Fruit fly (Drosophila melanogaster) whole organism, embryonic: ENCODE measurements around the gene IscU.

Experiments used
- Blimp-1 ChIP-seq: fragments of 200-800 bp; sonication (Bioruptor generic); optimal IDR thresholded peaks from 3 replicates; lab custom pipeline; 2018; ENCODE audit warnings: missing biosample characterization, missing genetic modification characterization, mild to moderate bottlenecking, moderate library complexity, missing genetic modification reagents
- CG10147 ChIP-seq: fragments of 200-800 bp; sonication (Bioruptor generic); optimal IDR thresholded peaks from 2 replicates; lab custom pipeline; 2019; ENCODE audit warnings: missing biosample characterization, mild to moderate bottlenecking, missing genetic modification characterization, moderate library complexity
- CG10431 ChIP-seq: fragments of 200-800 bp; sonication (Bioruptor generic); optimal IDR thresholded peaks from 3 replicates; lab custom pipeline; 2018; ENCODE audit warnings: missing biosample characterization, mild to moderate bottlenecking, missing genetic modification characterization
- CG11504 ChIP-seq: fragments of 200-800 bp; sonication (Bioruptor generic); optimal IDR thresholded peaks from 3 replicates; lab custom pipeline; 2019; ENCODE audit warnings: missing biosample characterization, mild to moderate bottlenecking, missing genetic modification characterization, moderate library complexity
- CG11695 ChIP-seq: fragments of 200-800 bp; sonication (Bioruptor generic); IDR thresholded peaks from 3 replicates; pipeline ENCODE4 v1.3.6; 2022; ENCODE audit warnings: missing biosample characterization, missing genetic modification characterization
- CG12769 ChIP-seq: fragments of 200-800 bp; sonication (Bioruptor generic); optimal IDR thresholded peaks from 2 replicates; lab custom pipeline; 2019; ENCODE audit warnings: missing biosample characterization, mild to moderate bottlenecking, missing genetic modification characterization, moderate library complexity
- CG16815 ChIP-seq: fragments of 200-800 bp; sonication (Bioruptor generic); optimal IDR thresholded peaks from 3 replicates; lab custom pipeline; 2017; ENCODE audit warnings: missing biosample characterization, mild to moderate bottlenecking, missing genetic modification characterization
- CG17186 ChIP-seq: fragments of 200-800 bp; sonication (Bioruptor generic); optimal IDR thresholded peaks from 3 replicates; lab custom pipeline; 2017; ENCODE audit warnings: missing biosample characterization, missing genetic modification reagents, missing genetic modification characterization
- CG17612 ChIP-seq: fragments of 200-800 bp; sonication (Bioruptor generic); IDR thresholded peaks from 2 replicates; pipeline ENCODE4 v1.3.6; 2022; ENCODE audit warnings: missing biosample characterization, missing genetic modification characterization
- CG18011 ChIP-seq: fragments of 200-800 bp; sonication (Bioruptor generic); optimal IDR thresholded peaks from 2 replicates; lab custom pipeline; 2017; ENCODE audit warnings: missing biosample characterization, missing genetic modification characterization, mild to moderate bottlenecking, moderate library complexity, missing genotype
- CG18599 ChIP-seq: fragments of 200-800 bp; sonication (Bioruptor generic); optimal IDR thresholded peaks from 3 replicates; lab custom pipeline; 2017; ENCODE audit warnings: missing biosample characterization, missing genetic modification characterization, mild to moderate bottlenecking, moderate library complexity, missing genetic modification reagents
- CG2712 ChIP-seq: fragments of 200-800 bp; optimal IDR thresholded peaks from 3 replicates; lab custom pipeline; 2019; ENCODE audit warnings: missing biosample characterization, mild to moderate bottlenecking, missing genetic modification characterization, moderate library complexity
- CG30403 ChIP-seq: fragments of 200-800 bp; sonication (Bioruptor generic); optimal IDR thresholded peaks from 3 replicates; lab custom pipeline; 2016; ENCODE audit warnings: missing biosample characterization, missing genetic modification characterization
- CG30431 ChIP-seq: fragments of 200-800 bp; sonication (Bioruptor generic); optimal IDR thresholded peaks from 2 replicates; lab custom pipeline; 2017; ENCODE audit warnings: missing biosample characterization, missing genetic modification characterization
- CG4328 ChIP-seq: fragments of 200-800 bp; sonication (Bioruptor generic); optimal IDR thresholded peaks from 3 replicates; lab custom pipeline; 2017; ENCODE audit warnings: missing biosample characterization, missing genetic modification reagents, missing genetic modification characterization
- CG5180 ChIP-seq: fragments of 200-800 bp; sonication (Bioruptor generic); optimal IDR thresholded peaks from 3 replicates; lab custom pipeline; 2017; ENCODE audit warnings: missing biosample characterization, missing genetic modification characterization, mild to moderate bottlenecking, moderate library complexity, missing genetic modification reagents
- CG6254 ChIP-seq: fragments of 200-800 bp; sonication (Bioruptor generic); optimal IDR thresholded peaks from 3 replicates; lab custom pipeline; 2017; ENCODE audit warnings: mild to moderate bottlenecking, missing biosample characterization, missing genetic modification reagents, missing genetic modification characterization
- CG7745 ChIP-seq: fragments of 200-800 bp; sonication (Bioruptor generic); optimal IDR thresholded peaks from 2 replicates; lab custom pipeline; 2018; ENCODE audit warnings: missing biosample characterization, mild to moderate bottlenecking, missing genetic modification characterization, moderate library complexity
- CG8924 ChIP-seq: fragments of 200-800 bp; optimal IDR thresholded peaks from 3 replicates; lab custom pipeline; 2019; ENCODE audit warnings: missing biosample characterization, mild to moderate bottlenecking, missing genetic modification characterization, moderate library complexity
- CoRest ChIP-seq: fragments of 200-800 bp; sonication (Bioruptor generic); optimal IDR thresholded peaks from 3 replicates; lab custom pipeline; 2018; ENCODE audit warnings: missing biosample characterization, mild to moderate bottlenecking, missing genetic modification characterization, moderate library complexity
- Doc2 ChIP-seq: fragments of 200-800 bp; sonication (Bioruptor generic); IDR thresholded peaks from 2 replicates; pipeline ENCODE4 v1.3.6; 2022; ENCODE audit warnings: missing biosample characterization, missing genetic modification characterization
- HLH3B ChIP-seq: fragments of 200-800 bp; sonication (Bioruptor generic); IDR thresholded peaks from 2 replicates; pipeline ENCODE4 v1.3.6; 2022; ENCODE audit warnings: missing biosample characterization, missing genetic modification characterization
- Hey ChIP-seq: fragments of 200-800 bp; sonication (Bioruptor generic); optimal IDR thresholded peaks from 3 replicates; lab custom pipeline; 2018; ENCODE audit warnings: missing biosample characterization, mild to moderate bottlenecking, missing genetic modification characterization
- Hr51 ChIP-seq, 2 experiments: fragments of 200-800 bp; sonication (Bioruptor generic); optimal IDR thresholded peaks; 2 replicates in 1 of 2; 3 replicates in 1 of 2; lab custom pipeline; 2016 to 2018; ENCODE audit warnings: missing biosample characterization in 2 of 2, missing genetic modification characterization in 2 of 2, mild to moderate bottlenecking in 1 of 2, moderate library complexity in 1 of 2
- Meics ChIP-seq: fragments of 200-800 bp; sonication (Bioruptor generic); optimal IDR thresholded peaks from 2 replicates; lab custom pipeline; 2017; ENCODE audit warnings: missing biosample characterization, mild to moderate bottlenecking, missing genetic modification characterization
- Myb ChIP-seq: fragments of 200-800 bp; sonication (Bioruptor generic); optimal IDR thresholded peaks from 2 replicates; lab custom pipeline; 2016; ENCODE audit warnings: missing biosample characterization, missing genetic modification characterization
- Scr ChIP-seq: fragments of 200-800 bp; sonication (Bioruptor generic); IDR thresholded peaks from 2 replicates; pipeline ENCODE4 v1.3.6; 2022; ENCODE audit warnings: missing biosample characterization, missing genetic modification characterization; ENCODE audit not compliant: partially characterized antibody
- Taf1 ChIP-seq: fragments of 200-800 bp; sonication (Bioruptor generic); IDR thresholded peaks from 2 replicates; pipeline ENCODE4 v1.3.6; 2022; ENCODE audit warnings: missing biosample characterization, missing genetic modification characterization
- Trl ChIP-seq, 3 experiments: fragments of >200 bp in 2 of 3; fragments of 200-800 bp in 1 of 3; sonication (Bioruptor generic) in 1 of 3; optimal IDR thresholded peaks; 2 replicates in 1 of 3; 3 replicates in 2 of 3; lab custom pipeline; 2016 to 2017; ENCODE audit warnings: missing biosample characterization in 1 of 3, missing genetic modification characterization in 1 of 3
- az2 ChIP-seq: fragments of 200-800 bp; sonication (Bioruptor generic); optimal IDR thresholded peaks from 3 replicates; lab custom pipeline; 2016; ENCODE audit warnings: missing biosample characterization, missing genetic modification characterization
- btn ChIP-seq: fragments of 200-800 bp; sonication (Bioruptor generic); optimal IDR thresholded peaks from 2 replicates; lab custom pipeline; 2016; ENCODE audit warnings: missing biosample characterization, missing genetic modification characterization
- chif ChIP-seq, 2 experiments: fragments of 200-800 bp; sonication (Bioruptor generic); optimal IDR thresholded peaks; 3 replicates each; lab custom pipeline; 2016; ENCODE audit warnings: missing biosample characterization in 2 of 2, missing genetic modification characterization in 2 of 2
- chinmo ChIP-seq: fragments of 200-800 bp; sonication (Bioruptor generic); IDR thresholded peaks from 4 replicates; pipeline ENCODE4 v1.3.6; 2022; ENCODE audit warnings: missing biosample characterization, missing genetic modification characterization; ENCODE audit not compliant: partially characterized antibody
- chm ChIP-seq: fragments of 200-800 bp; sonication (Bioruptor generic); IDR thresholded peaks from 2 replicates; pipeline ENCODE4 v1.3.6; 2022; ENCODE audit warnings: missing biosample characterization, missing genetic modification characterization
- dpn ChIP-seq, 2 experiments: fragments of 200-800 bp; sonication (Bioruptor generic); optimal IDR thresholded peaks; 3 replicates each; lab custom pipeline; 2016; ENCODE audit warnings: missing biosample characterization in 2 of 2, missing genetic modification characterization in 2 of 2
- dysf ChIP-seq: fragments of 200-800 bp; sonication (Bioruptor generic); IDR thresholded peaks from 3 replicates; pipeline ENCODE4 v1.3.6; 2022; ENCODE audit warnings: missing biosample characterization, missing genetic modification characterization
- eve ChIP-seq, 2 experiments: fragments of >200 bp; optimal IDR thresholded peaks; 2 replicates each; lab custom pipeline; 2017; ENCODE audit warnings: missing biosample characterization in 2 of 2, missing genetic modification characterization in 2 of 2
- grau ChIP-seq: fragments of 200-800 bp; optimal IDR thresholded peaks from 3 replicates; lab custom pipeline; 2019; ENCODE audit warnings: missing biosample characterization, mild to moderate bottlenecking, missing genetic modification characterization, moderate library complexity
- ind ChIP-seq: fragments of 200-800 bp; sonication (Bioruptor generic); optimal IDR thresholded peaks from 3 replicates; lab custom pipeline; 2016; ENCODE audit warnings: missing biosample characterization, missing genetic modification characterization
- kay ChIP-seq: fragments of 200-800 bp; sonication (Bioruptor generic); optimal IDR thresholded peaks from 2 replicates; lab custom pipeline; 2016; ENCODE audit warnings: missing biosample characterization, missing genetic modification characterization
- lola ChIP-seq, 3 experiments: fragments of >200 bp in 2 of 3; fragments of 200-800 bp in 1 of 3; sonication (Bioruptor generic) in 1 of 3; optimal IDR thresholded peaks; 2 replicates each; lab custom pipeline; 2017 to 2019; ENCODE audit warnings: missing biosample characterization in 3 of 3, missing genetic modification characterization in 3 of 3, mild to moderate bottlenecking in 1 of 3, moderate library complexity in 1 of 3
- nerfin-1 ChIP-seq: fragments of 200-800 bp; sonication (Bioruptor generic); optimal IDR thresholded peaks from 3 replicates; lab custom pipeline; 2019; ENCODE audit warnings: missing biosample characterization, mild to moderate bottlenecking, missing genetic modification characterization, moderate library complexity
- salm ChIP-seq: fragments of 200-800 bp; sonication (Bioruptor generic); optimal IDR thresholded peaks from 2 replicates; lab custom pipeline; 2018; ENCODE audit warnings: missing biosample characterization, mild to moderate bottlenecking, missing genetic modification characterization
- schlank ChIP-seq: fragments of 200-800 bp; sonication (Bioruptor generic); optimal IDR thresholded peaks from 2 replicates; lab custom pipeline; 2018; ENCODE audit warnings: missing biosample characterization, mild to moderate bottlenecking, missing genetic modification characterization
- seq ChIP-seq: fragments of 200-800 bp; sonication (Bioruptor generic); IDR thresholded peaks from 2 replicates; pipeline ENCODE4 v1.3.6; 2022; ENCODE audit warnings: missing biosample characterization, missing genetic modification characterization
- sob ChIP-seq: fragments of 200-800 bp; sonication (Bioruptor generic); IDR thresholded peaks from 2 replicates; pipeline ENCODE4 v1.3.6; 2022; ENCODE audit warnings: missing biosample characterization, missing genetic modification characterization
- vvl ChIP-seq: fragments of 200-800 bp; sonication (Bioruptor generic); IDR thresholded peaks from 2 replicates; pipeline ENCODE4 v1.3.6; 2022; ENCODE audit warnings: missing biosample characterization, missing genetic modification characterization

Gene IscU

DNA sequence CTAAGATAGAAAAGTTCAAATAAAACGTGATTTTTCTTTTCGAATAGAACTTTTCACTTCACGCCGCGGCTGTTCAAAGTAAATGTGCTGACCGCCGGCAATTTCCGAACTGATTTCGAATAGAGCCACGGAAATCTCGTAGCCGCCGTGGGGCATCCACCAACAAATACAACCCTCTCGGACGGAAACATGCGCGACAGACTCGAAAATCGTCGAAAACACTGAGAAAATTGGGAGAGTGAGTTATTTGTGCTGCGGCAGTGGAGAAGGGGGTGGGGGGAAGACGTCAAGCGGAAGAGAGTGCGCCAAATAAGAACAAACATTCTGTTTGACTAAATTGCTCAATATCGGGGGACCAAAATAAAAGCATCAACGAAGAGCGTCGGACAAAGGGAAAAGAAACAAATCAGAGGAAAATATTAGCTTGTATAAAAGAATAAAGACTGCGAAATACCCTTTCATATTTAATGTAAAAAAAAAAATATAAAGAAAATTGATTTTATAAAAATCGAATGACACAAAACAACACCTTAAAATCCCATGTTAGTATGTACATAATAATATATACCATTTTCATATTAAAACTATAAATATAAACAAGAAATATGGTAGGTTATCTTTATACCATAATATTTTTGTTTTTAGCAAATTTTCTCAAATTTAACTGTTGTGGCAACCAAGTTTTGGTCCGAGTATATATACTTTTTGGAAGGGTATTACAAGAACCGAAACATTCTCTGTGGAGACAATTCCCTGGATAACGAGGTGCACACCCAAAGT, 43.5 kb upstream of the IscU start (continued):
- TF ChIP-seq lola (GFP tag; optimal IDR thresholded peaks at IDR 0.05; lab: Kevin White, UChicago), result peak in 1 of 3 experiments; percentile 84
- TF ChIP-seq CG17612 (GFP tag; lab: Robert Waterston, UW), result no peak
- no peak for TF ChIP-seq CG18011 (GFP tag; lab: Kevin White, UChicago)
- TF ChIP-seq CG6254 (GFP tag; lab: Kevin White, UChicago), result peak; percentile 10
- no peak; the same call in 1 of the 2 replicates for TF ChIP-seq vvl (GFP tag; lab: Robert Waterston, UW)
- TF ChIP-seq CG11504, result peak; percentile 82
- no peak for TF ChIP-seq chif (GFP tag; optimal IDR thresholded peaks at IDR 0.05; lab: Kevin White, UChicago)
- TF ChIP-seq chinmo (GFP tag; lab: Robert Waterston, UW), result no peak
- no peak for TF ChIP-seq CG17186 (GFP tag; lab: Kevin White, UChicago)
- no peak for TF ChIP-seq CG7745 (tag; lab: Kevin White, UChicago)
- TF ChIP-seq Blimp-1 (GFP tag; lab: Kevin White, UChicago), result peak; percentile 78
- no peak for TF ChIP-seq Myb (GFP tag; lab: Kevin White, UChicago)
- TF ChIP-seq CoRest (tag; lab: Kevin White, UChicago), result peak; percentile 86
- TF ChIP-seq btn (GFP tag; lab: Kevin White, UChicago), result no peak
- TF ChIP-seq CG18599, result peak; percentile 27
- TF ChIP-seq Hr51 (GFP tag; optimal IDR thresholded peaks at IDR 0.05; lab: Kevin White, UChicago), result peak in 1 of 2 experiments; percentile 85
- peak; percentile 2 for TF ChIP-seq CG30431 (GFP tag; lab: Kevin White, UChicago)
- TF ChIP-seq Trl (optimal IDR thresholded peaks at IDR 0.05; lab: Kevin White, UChicago), result peak in 1 of 2 experiments; percentile 10
- no peak for TF ChIP-seq Trl (GFP tag; optimal IDR thresholded peaks at IDR 0.05; lab: Kevin White, UChicago)
- TF ChIP-seq CG4328 (GFP tag; lab: Kevin White, UChicago), result peak; percentile 3
- peak; percentile 29 for TF ChIP-seq CG16815 (GFP tag; lab: Kevin White, UChicago)
- TF ChIP-seq CG5180 (GFP tag; lab: Kevin White, UChicago), result peak; percentile 33
- peak; percentile 54 for TF ChIP-seq CG8924 (tag; lab: Kevin White, UChicago)
- peak; percentile 67 for TF ChIP-seq grau (tag; lab: Kevin White, UChicago)
- peak; percentile 59 for TF ChIP-seq CG12769 (tag; lab: Kevin White, UChicago)
- no peak for TF ChIP-seq sob (GFP tag; lab: Robert Waterston, UW)
- TF ChIP-seq Doc2 (GFP tag; lab: Robert Waterston, UW), result no peak
- peak; percentile 54 for TF ChIP-seq CG10147 (GFP tag; lab: Kevin White, UChicago)
- no peak for TF ChIP-seq Hey (tag; lab: Kevin White, UChicago)
- no peak for TF ChIP-seq eve (GFP tag; optimal IDR thresholded peaks at IDR 0.05; lab: Kevin White, UChicago)
- TF ChIP-seq dysf (GFP tag; lab: Robert Waterston, UW), result peak; percentile 57
- 0 out of 2 replicates have a peak, but pooled peaks have one; percentile 21 for TF ChIP-seq chm
- TF ChIP-seq schlank, result no peak
- peak; percentile 76 for TF ChIP-seq CG2712 (tag; lab: Kevin White, UChicago)
- TF ChIP-seq HLH3B, result no peak
- TF ChIP-seq kay, result no peak
- TF ChIP-seq Scr (GFP tag; lab: Robert Waterston, UW), result no peak
- TF ChIP-seq CG30403 (GFP tag; lab: Kevin White, UChicago), result peak; percentile 65
- TF ChIP-seq CG10431, result peak; percentile 4
- TF ChIP-seq CG11695 (GFP tag; lab: Robert Waterston, UW), result no peak
- TF ChIP-seq Taf1, result no peak
- TF ChIP-seq dpn (GFP tag; optimal IDR thresholded peaks at IDR 0.05; lab: Kevin White, UChicago), result peak in 1 of 2 experiments; percentile 41
- peak; percentile 65 for TF ChIP-seq nerfin-1
- peak; percentile 59 for TF ChIP-seq Meics
- TF ChIP-seq salm (tag; lab: Kevin White, UChicago), result peak; percentile 11
- TF ChIP-seq az2 (GFP tag; lab: Kevin White, UChicago), result peak; percentile 58
- peak; percentile 23 for TF ChIP-seq ind (GFP tag; lab: Kevin White, UChicago)
- no peak for TF ChIP-seq seq
